Fruit fly (Drosophila melanogaster) Kc167 (cell line): ENCODE data around the gene CG16865.

Experiments
- psq ChIP-seq: fragments of >200 bp; optimal IDR thresholded peaks from 2 replicates; lab custom pipeline; 2017; ENCODE audit warnings: missing external identifiers
- ttk ChIP-seq: sonication (Bioruptor generic); optimal IDR thresholded peaks from 2 replicates; lab custom pipeline; 2017; ENCODE audit warnings: missing external identifiers

- TF ChIP-seq ttk (no peak), psq (no peak)
These were observed 1.8 kb downstream of the CG16865 start, which contains the start of gene CG16888 for dm6 chr2L:13813156-13813555.
